Fruit fly (Drosophila melanogaster) whole organism, embryonic: ENCODE data around the gene Ir75b.

Experiments
- CG12071 ChIP-seq: fragments of 200-800 bp; sonication (Bioruptor generic); optimal IDR thresholded peaks from 3 replicates; lab custom pipeline; 2018; ENCODE audit warnings: missing biosample characterization, mild to moderate bottlenecking, missing genetic modification characterization
- CG1233 ChIP-seq: fragments of 200-800 bp; sonication (Bioruptor generic); optimal IDR thresholded peaks from 4 replicates; lab custom pipeline; 2018; ENCODE audit warnings: missing biosample characterization, mild to moderate bottlenecking, missing genetic modification characterization
- CG15479 ChIP-seq: fragments of 200-800 bp; sonication (Bioruptor generic); optimal IDR thresholded peaks from 3 replicates; lab custom pipeline; 2019; ENCODE audit warnings: missing biosample characterization, mild to moderate bottlenecking, missing genetic modification characterization, moderate library complexity
- CG15514 ChIP-seq: fragments of 200-800 bp; sonication (Bioruptor generic); optimal IDR thresholded peaks from 3 replicates; lab custom pipeline; 2017; ENCODE audit warnings: missing biosample characterization, missing genetic modification characterization, mild to moderate bottlenecking, moderate library complexity, missing genetic modification reagents
- CG16813 ChIP-seq: fragments of 200-800 bp; sonication (Bioruptor generic); IDR thresholded peaks from 3 replicates; pipeline ENCODE4 v1.3.6; 2022; ENCODE audit warnings: missing biosample characterization, missing genetic modification characterization; ENCODE audit not compliant: partially characterized antibody
- CG18599 ChIP-seq: fragments of 200-800 bp; sonication (Bioruptor generic); optimal IDR thresholded peaks from 3 replicates; lab custom pipeline; 2017; ENCODE audit warnings: missing biosample characterization, missing genetic modification characterization, mild to moderate bottlenecking, moderate library complexity, missing genetic modification reagents
- CG2875 ChIP-seq: fragments of 200-800 bp; sonication (Bioruptor generic); optimal IDR thresholded peaks from 2 replicates; lab custom pipeline; 2017; ENCODE audit warnings: missing biosample characterization, mild to moderate bottlenecking, missing genetic modification characterization, missing genetic modification reagents
- CG30403 ChIP-seq: fragments of 200-800 bp; sonication (Bioruptor generic); optimal IDR thresholded peaks from 3 replicates; lab custom pipeline; 2016; ENCODE audit warnings: missing biosample characterization, missing genetic modification characterization
- CG33557 ChIP-seq: fragments of 200-800 bp; sonication (Bioruptor generic); optimal IDR thresholded peaks from 2 replicates; lab custom pipeline; 2019; ENCODE audit warnings: missing biosample characterization, mild to moderate bottlenecking, missing genetic modification characterization, moderate library complexity
- CG34376 ChIP-seq: fragments of 200-800 bp; sonication (Bioruptor generic); optimal IDR thresholded peaks from 2 replicates; lab custom pipeline; 2018; ENCODE audit warnings: missing biosample characterization, mild to moderate bottlenecking, missing genetic modification characterization
- CG3847 ChIP-seq: fragments of 200-800 bp; sonication (Bioruptor generic); IDR thresholded peaks from 2 replicates; pipeline ENCODE4 v1.3.6; 2022; ENCODE audit warnings: missing biosample characterization, missing genetic modification characterization
- CG4617 ChIP-seq: fragments of 200-800 bp; sonication (Bioruptor generic); optimal IDR thresholded peaks from 3 replicates; lab custom pipeline; 2016; ENCODE audit warnings: missing biosample characterization, missing genetic modification characterization, borderline replicate concordance
- CG6175 ChIP-seq: fragments of 200-800 bp; sonication (Bioruptor generic); IDR thresholded peaks from 3 replicates; pipeline ENCODE4 v1.3.6; 2022; ENCODE audit warnings: missing biosample characterization, missing genetic modification characterization
- CG8765 ChIP-seq: fragments of 200-800 bp; sonication (Bioruptor generic); IDR thresholded peaks from 2 replicates; pipeline ENCODE4 v1.3.6; 2022; ENCODE audit warnings: missing biosample characterization, missing genetic modification characterization
- CG8924 ChIP-seq: fragments of 200-800 bp; optimal IDR thresholded peaks from 3 replicates; lab custom pipeline; 2019; ENCODE audit warnings: missing biosample characterization, mild to moderate bottlenecking, missing genetic modification characterization, moderate library complexity
- Dip3 ChIP-seq: fragments of 200-800 bp; sonication (Bioruptor generic); optimal IDR thresholded peaks from 3 replicates; lab custom pipeline; 2016; ENCODE audit warnings: missing biosample characterization, missing genetic modification characterization
- Drgx ChIP-seq: fragments of 200-800 bp; sonication (Bioruptor generic); IDR thresholded peaks from 2 replicates; pipeline ENCODE4 v1.3.6; 2022; ENCODE audit warnings: missing biosample characterization, missing genetic modification characterization
- Eip74EF ChIP-seq, 2 experiments: fragments of 200-800 bp in 1 of 2; fragments of >200 bp in 1 of 2; sonication (Bioruptor generic) in 1 of 2; optimal IDR thresholded peaks; 2 replicates each; lab custom pipeline; 2017 to 2019; ENCODE audit warnings: missing biosample characterization in 2 of 2, missing genetic modification characterization in 2 of 2, mild to moderate bottlenecking in 1 of 2, moderate library complexity in 1 of 2
- Ets65A ChIP-seq: fragments of 200-800 bp; sonication (Bioruptor generic); peaks from one replicate; lab custom pipeline; 2016; ENCODE audit warnings: missing biosample characterization, missing genetic modification characterization
- GATAe ChIP-seq: fragments of 200-800 bp; sonication (Bioruptor generic); conservative IDR thresholded peaks from 2 replicates; pipeline ENCODE4 v1.3.6; 2022; ENCODE audit warnings: missing biosample characterization, missing genetic modification characterization
- H15 ChIP-seq: fragments of 200-800 bp; sonication (Bioruptor generic); IDR thresholded peaks from 3 replicates; pipeline ENCODE4 v1.3.6; 2022; ENCODE audit warnings: missing biosample characterization, missing genetic modification characterization
- Hmr ChIP-seq: fragments of 200-800 bp; sonication (Bioruptor generic); optimal IDR thresholded peaks from 3 replicates; lab custom pipeline; 2017; ENCODE audit warnings: mild to moderate bottlenecking, missing biosample characterization, missing genetic modification reagents, missing genetic modification characterization
- MESR4 ChIP-seq: fragments of 200-800 bp; sonication (Bioruptor generic); optimal IDR thresholded peaks from 2 replicates; lab custom pipeline; 2018; ENCODE audit warnings: missing biosample characterization, mild to moderate bottlenecking, missing genetic modification characterization, moderate library complexity
- Optix ChIP-seq: fragments of 200-800 bp; sonication (Bioruptor generic); IDR thresholded peaks from 3 replicates; pipeline ENCODE4 v1.3.6; 2022; ENCODE audit warnings: missing biosample characterization, missing genetic modification characterization
- Ptx1 ChIP-seq: fragments of 200-800 bp; sonication (Bioruptor generic); IDR thresholded peaks from 2 replicates; pipeline ENCODE4 v1.3.6; 2022; ENCODE audit warnings: missing biosample characterization, missing genetic modification characterization
- Rfx ChIP-seq: fragments of 200-800 bp; sonication (Bioruptor generic); IDR thresholded peaks from 2 replicates; pipeline ENCODE4 v1.3.6; 2022; ENCODE audit warnings: missing biosample characterization, missing genetic modification characterization
- Stat92E ChIP-seq, 3 experiments: fragments of >200 bp in 2 of 3; fragments of 200-800 bp in 1 of 3; sonication (Bioruptor generic) in 1 of 3; optimal IDR thresholded peaks; 2 replicates each; lab custom pipeline; 2017 to 2019; ENCODE audit warnings: missing biosample characterization in 3 of 3, missing genetic modification characterization in 3 of 3, mild to moderate bottlenecking in 1 of 3, moderate library complexity in 1 of 3
- cg ChIP-seq: fragments of 200-800 bp; sonication (Bioruptor generic); optimal IDR thresholded peaks from 3 replicates; lab custom pipeline; 2019; ENCODE audit warnings: missing biosample characterization, mild to moderate bottlenecking, missing genetic modification characterization, moderate library complexity
- chif ChIP-seq, 2 experiments: fragments of 200-800 bp; sonication (Bioruptor generic); optimal IDR thresholded peaks; 3 replicates each; lab custom pipeline; 2016; ENCODE audit warnings: missing biosample characterization in 2 of 2, missing genetic modification characterization in 2 of 2
- chinmo ChIP-seq: fragments of 200-800 bp; sonication (Bioruptor generic); IDR thresholded peaks from 4 replicates; pipeline ENCODE4 v1.3.6; 2022; ENCODE audit warnings: missing biosample characterization, missing genetic modification characterization; ENCODE audit not compliant: partially characterized antibody
- esg ChIP-seq: fragments of 200-800 bp; sonication (Bioruptor generic); conservative IDR thresholded peaks from 2 replicates; pipeline ENCODE4 v1.3.6; 2022; ENCODE audit warnings: missing biosample characterization, missing genetic modification characterization
- ewg ChIP-seq: fragments of 200-800 bp; sonication (Bioruptor generic); optimal IDR thresholded peaks from 3 replicates; lab custom pipeline; 2017; ENCODE audit warnings: mild to moderate bottlenecking, missing biosample characterization, missing genetic modification reagents, missing genetic modification characterization
- exex ChIP-seq: fragments of 200-800 bp; sonication (Bioruptor generic); optimal IDR thresholded peaks from 4 replicates; lab custom pipeline; 2018; ENCODE audit warnings: missing biosample characterization, mild to moderate bottlenecking, missing genetic modification characterization, moderate library complexity
- gem ChIP-seq: fragments of 200-800 bp; sonication (Bioruptor generic); optimal IDR thresholded peaks from 2 replicates; lab custom pipeline; 2019; ENCODE audit warnings: missing biosample characterization, mild to moderate bottlenecking, missing genetic modification characterization, moderate library complexity
- ham ChIP-seq: fragments of 200-800 bp; sonication (Bioruptor generic); IDR thresholded peaks from 2 replicates; pipeline ENCODE4 v1.3.6; 2022; ENCODE audit warnings: missing biosample characterization, missing genetic modification characterization
- hb ChIP-seq: fragments of 200-800 bp; sonication (Bioruptor generic); IDR thresholded peaks from 3 replicates; pipeline ENCODE4 v1.3.6; 2022; ENCODE audit warnings: missing biosample characterization, missing genetic modification characterization; ENCODE audit not compliant: partially characterized antibody
- her ChIP-seq: fragments of 200-800 bp; sonication (Bioruptor generic); optimal IDR thresholded peaks from 2 replicates; lab custom pipeline; 2016; ENCODE audit warnings: missing biosample characterization, missing genetic modification characterization
- kni ChIP-seq: fragments of 200-800 bp; sonication (Bioruptor generic); optimal IDR thresholded peaks from 3 replicates; lab custom pipeline; 2017; ENCODE audit warnings: mild to moderate bottlenecking, missing biosample characterization, missing genetic modification reagents, missing genetic modification characterization
- p53 ChIP-seq: fragments of 200-800 bp; sonication (Bioruptor generic); optimal IDR thresholded peaks from 2 replicates; lab custom pipeline; 2016; ENCODE audit warnings: missing biosample characterization, missing genetic modification characterization
- pb ChIP-seq: fragments of 200-800 bp; sonication (Bioruptor generic); optimal IDR thresholded peaks from 3 replicates; lab custom pipeline; 2016; ENCODE audit warnings: missing biosample characterization, missing genetic modification characterization
- pros ChIP-seq: fragments of 200-800 bp; sonication (Bioruptor generic); optimal IDR thresholded peaks from 3 replicates; lab custom pipeline; 2019; ENCODE audit warnings: missing biosample characterization, mild to moderate bottlenecking, missing genetic modification characterization, moderate library complexity
- psq ChIP-seq: fragments of 200-800 bp; sonication (Bioruptor generic); optimal IDR thresholded peaks from 2 replicates; lab custom pipeline; 2017; ENCODE audit warnings: missing biosample characterization, missing genetic modification characterization
- sc ChIP-seq, 3 experiments: fragments of >200 bp in 2 of 3; fragments of 200-800 bp in 1 of 3; sonication (Bioruptor generic) in 1 of 3; optimal IDR thresholded peaks; 2 replicates in 2 of 3; 3 replicates in 1 of 3; lab custom pipeline; 2017; ENCODE audit warnings: mild to moderate bottlenecking in 1 of 3, missing biosample characterization in 1 of 3, missing genetic modification characterization in 1 of 3, missing genetic modification reagents in 1 of 3
- scrt ChIP-seq: fragments of 200-800 bp; sonication (Bioruptor generic); optimal IDR thresholded peaks from 2 replicates; lab custom pipeline; 2018; ENCODE audit warnings: missing biosample characterization, mild to moderate bottlenecking, missing genetic modification characterization, moderate library complexity
- sr ChIP-seq: fragments of 200-800 bp; sonication (Bioruptor generic); IDR thresholded peaks from 3 replicates; pipeline ENCODE4 v1.3.6; 2022; ENCODE audit warnings: missing biosample characterization, missing genetic modification characterization
- vfl ChIP-seq: fragments of 200-800 bp; sonication (Bioruptor generic); optimal IDR thresholded peaks from 2 replicates; lab custom pipeline; 2016; ENCODE audit warnings: missing biosample characterization, missing genetic modification characterization
- z ChIP-seq: fragments of 200-800 bp; sonication (Bioruptor generic); IDR thresholded peaks from 3 replicates; pipeline ENCODE4 v1.3.6; 2022; ENCODE audit warnings: missing biosample characterization, missing genetic modification characterization

Ir75b gene

DNA sequence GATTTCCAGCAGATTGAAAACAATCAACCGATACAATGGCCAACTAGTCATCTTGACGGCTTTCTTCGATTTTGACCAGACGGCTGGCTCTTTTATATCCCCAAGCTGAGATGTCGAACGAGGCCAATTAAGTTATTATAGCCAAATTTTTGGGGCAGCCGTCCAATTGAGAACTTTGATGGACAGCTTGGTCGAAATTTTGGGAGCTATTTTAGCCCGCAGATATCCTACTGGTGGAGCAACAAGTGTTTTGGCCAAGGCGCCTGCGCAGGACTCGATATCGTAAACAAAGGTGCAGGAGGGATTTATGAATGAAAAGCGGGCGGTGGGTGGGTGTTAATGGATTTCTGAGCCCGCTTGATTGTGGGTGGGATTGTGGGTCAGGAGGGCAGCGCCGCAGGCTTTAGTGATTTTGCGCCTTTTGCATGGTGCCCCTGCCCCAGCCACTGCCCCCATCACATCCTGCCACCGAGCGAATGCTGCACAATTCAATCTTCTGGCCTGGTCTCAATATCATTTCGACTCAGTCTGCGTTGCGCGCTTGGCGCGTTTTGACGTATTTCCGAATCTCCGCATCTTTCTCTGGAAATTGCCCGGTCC, 2.9 kb upstream of the Ir75b start, which contains the start of the genes Ir75c and Grd:
Ir75c (minus strand) TSS at position 51 of the 600 bp plus-strand sequence.
Grd (plus strand) TSS at position 550 of the 600 bp plus-strand sequence.
- TF ChIP-seq scrt (GFP tag; lab: Kevin White, UChicago): peak; percentile 87
- 0 out of 3 replicates have a peak, but pooled peaks have one; percentile 24 for TF ChIP-seq hb (GFP tag; lab: Robert Waterston, UW)
- 0 out of 2 replicates have a peak, but pooled peaks have one; percentile 7 for TF ChIP-seq CG3847 (GFP tag; lab: Robert Waterston, UW)
- TF ChIP-seq esg (GFP tag; lab: Robert Waterston, UW): no peak
- TF ChIP-seq ewg: peak; percentile 55
- no peak for TF ChIP-seq pb (GFP tag; lab: Kevin White, UChicago)
- TF ChIP-seq Ets65A (GFP tag; lab: Kevin White, UChicago): peak; percentile 25
- TF ChIP-seq H15 (GFP tag; lab: Robert Waterston, UW): no peak

DNA sequence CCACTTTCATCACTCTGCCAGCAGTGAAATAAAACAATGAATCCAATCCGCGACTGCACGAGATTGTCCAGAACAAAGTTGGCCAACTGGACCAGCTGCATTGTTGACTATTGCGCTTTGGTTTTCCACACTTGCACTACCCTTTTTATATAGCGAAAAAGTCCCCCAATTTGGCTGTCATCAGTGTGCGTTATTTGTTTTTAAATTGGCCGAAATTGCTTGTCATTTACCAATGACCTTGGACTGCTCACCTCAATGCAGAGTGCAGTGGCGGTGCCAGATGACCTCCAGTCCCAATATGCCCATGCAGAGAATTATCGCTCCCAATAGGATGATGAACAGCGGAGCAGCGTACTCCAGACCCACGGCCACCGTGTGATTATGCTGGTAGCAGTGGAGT, 2.2 kb downstream of the Ir75b start, which contains the start of gene Ir75a:
Ir75a (minus strand) TSS at position 101 of the 400 bp plus-strand sequence.
- TF ChIP-seq CG8924 (tag; lab: Kevin White, UChicago) (no peak), Optix (GFP tag; lab: Robert Waterston, UW) (no peak), psq (no peak), Ptx1 (GFP tag; lab: Robert Waterston, UW) (no peak), gem (tag; lab: Kevin White, UChicago) (no peak), MESR4 (GFP tag; lab: Kevin White, UChicago) (no peak), CG1233 (no peak), CG8765 (GFP tag; lab: Robert Waterston, UW) (no peak), z (no peak), Stat92E (GFP tag; optimal IDR thresholded peaks at IDR 0.05; lab: Kevin White, UChicago) (no peak), vfl (no peak), CG30403 (GFP tag; lab: Kevin White, UChicago) (no peak), CG2875 (GFP tag; lab: Kevin White, UChicago) (no peak), cg (GFP tag; lab: Kevin White, UChicago) (no peak), CG15479 (GFP tag; lab: Kevin White, UChicago) (no peak), pros (no peak), kni (no peak), sc (optimal IDR thresholded peaks at IDR 0.05; lab: Kevin White, UChicago) (no peak), sc (GFP tag; optimal IDR thresholded peaks at IDR 0.05; lab: Kevin White, UChicago) (no peak), CG4617 (GFP tag; lab: Kevin White, UChicago) (no peak)

DNA sequence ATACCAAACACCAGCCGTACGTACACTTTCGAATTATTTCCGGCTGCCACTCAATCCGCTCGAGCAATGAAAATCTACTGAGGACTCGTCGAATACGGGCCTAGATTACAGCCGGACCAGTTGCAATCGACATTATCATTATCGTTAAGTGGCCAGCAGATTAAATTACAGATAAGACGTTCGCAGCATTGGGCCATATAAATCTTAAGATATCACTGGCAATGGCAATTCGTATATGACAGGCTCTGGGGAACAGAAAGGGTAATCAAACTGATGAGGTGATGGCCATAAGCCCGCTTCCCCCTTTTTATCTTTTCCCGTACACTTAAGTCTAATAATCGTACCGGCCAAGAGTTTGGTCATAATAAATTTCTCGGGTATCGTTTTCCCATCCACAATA, 6.0 kb downstream of the Ir75b start, which contains the start of gene Cln3:
Cln3 (minus strand) TSS at position 84 of the 400 bp plus-strand sequence.
- peak; percentile 78 for TF ChIP-seq GATAe (GFP tag; lab: Robert Waterston, UW)
- TF ChIP-seq CG33557 (GFP tag; lab: Kevin White, UChicago): no peak
- no peak for TF ChIP-seq Drgx (GFP tag; lab: Robert Waterston, UW)
- TF ChIP-seq CG6175: no peak
- TF ChIP-seq Rfx: peak; percentile 16; the same call in 1 of the 2 replicates
- TF ChIP-seq ham (GFP tag; lab: Robert Waterston, UW): no peak
- TF ChIP-seq CG18599 (GFP tag; lab: Kevin White, UChicago): peak; percentile 20
- TF ChIP-seq her (GFP tag; lab: Kevin White, UChicago): no peak
- no peak for TF ChIP-seq Dip3
- peak; percentile 96 for TF ChIP-seq CG34376
- no peak for TF ChIP-seq CG16813
- peak; percentile 27 for TF ChIP-seq Hmr (GFP tag; lab: Kevin White, UChicago)
- TF ChIP-seq sr: no peak
- TF ChIP-seq chinmo (GFP tag; lab: Robert Waterston, UW): 0 out of 4 replicates have a peak, but pooled peaks have one; percentile 10
- TF ChIP-seq exex: peak; percentile 93
- no peak for TF ChIP-seq CG12071 (GFP tag; lab: Kevin White, UChicago)
- peak; percentile 10 for TF ChIP-seq CG15514
- no peak for TF ChIP-seq chif (GFP tag; optimal IDR thresholded peaks at IDR 0.05; lab: Kevin White, UChicago)
- TF ChIP-seq Eip74EF (GFP tag; optimal IDR thresholded peaks at IDR 0.05; lab: Kevin White, UChicago): no peak
- TF ChIP-seq p53: no peak
